Worm (Caenorhabditis elegans): ENCODE measurements around the gene B0336.7.

ce11 chrIII:5719105-5719831 lies 22.1 kb upstream of the B0336.7 start:
- no peak for TF ChIP-seq hmbx-1 (tag; optimal IDR thresholded peaks at IDR 0.05)
- TF ChIP-seq ceh-36 (tag; optimal IDR thresholded peaks at IDR 0.05): no peak
- no peak for TF ChIP-seq ceh-13 (GFP tag; optimal IDR thresholded peaks at IDR 0.05)
- TF ChIP-seq ama-1 (optimal IDR thresholded peaks at IDR 0.05): no peak
- TF ChIP-seq aly-1 (tag; optimal IDR thresholded peaks at IDR 0.05): no peak
- TF ChIP-seq sea-1 (GFP tag; conservative IDR thresholded peaks at IDR 0.05): no peak
- no peak for TF ChIP-seq flt-1 (GFP tag; IDR thresholded peaks at IDR 0.05)
- TF ChIP-seq F13C5.2 (tag; optimal IDR thresholded peaks at IDR 0.05): no peak
- TF ChIP-seq B0310.2 (tag; optimal IDR thresholded peaks at IDR 0.05): no peak
- no peak for TF ChIP-seq tra-4 (tag; optimal IDR thresholded peaks at IDR 0.05)
- TF ChIP-seq tbx-37 (GFP tag; conservative IDR thresholded peaks at IDR 0.05): no peak
- no peak for TF ChIP-seq hnd-1 (tag; optimal IDR thresholded peaks at IDR 0.05)

Measured in whole organism, early embryonic.